Worm (Caenorhabditis elegans): ENCODE measurements around the gene srh-41.

Gene srh-41

DNA sequence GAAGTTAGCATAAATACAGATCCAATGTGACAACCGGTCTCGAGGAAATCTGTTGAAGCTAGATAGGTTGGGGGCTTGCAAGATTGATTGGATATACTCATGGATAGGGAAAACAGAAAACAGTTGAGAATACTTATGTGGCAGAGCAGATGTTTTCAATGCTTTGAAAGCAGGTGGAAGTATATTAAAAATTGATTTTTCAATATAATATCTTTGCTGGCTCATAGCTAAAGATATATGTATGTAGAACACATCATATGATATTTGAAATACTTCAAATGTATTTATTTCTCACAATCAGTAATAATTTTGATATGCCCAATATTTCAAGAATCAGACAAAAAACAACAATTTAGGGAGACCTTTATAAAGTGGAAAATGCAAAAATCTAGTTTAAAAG, at the start of gene srh-41:
srh-41 (minus strand) TSS at position 101 of the 400 bp plus-strand sequence.
- TF ChIP-seq ama-1 (optimal IDR thresholded peaks at IDR 0.05) (no peak), mab-5 (tag; optimal IDR thresholded peaks at IDR 0.05) (no peak), ceh-16 (tag; optimal IDR thresholded peaks at IDR 0.05) (no peak), egl-27 (tag; optimal IDR thresholded peaks at IDR 0.05) (no peak), gmeb-1 (tag; optimal IDR thresholded peaks at IDR 0.05) (no peak)

DNA sequence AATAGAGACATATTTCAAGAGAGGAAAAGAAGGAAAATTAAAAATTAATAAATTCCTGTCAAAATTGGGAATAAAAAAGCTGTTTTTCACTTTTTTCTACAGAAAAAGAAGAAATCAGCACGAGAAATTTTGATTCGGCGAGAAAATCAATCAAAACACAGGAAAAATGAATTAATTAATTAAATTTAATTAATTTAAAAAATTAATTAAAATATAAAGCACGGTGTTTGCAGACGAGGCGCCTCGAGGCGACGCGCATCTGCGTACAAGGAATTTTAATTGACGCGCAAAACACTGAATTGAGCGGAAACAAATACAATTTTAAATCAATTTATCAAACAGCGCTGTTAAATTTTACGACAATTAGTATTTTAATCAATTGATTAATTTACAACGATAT, 34.0 kb upstream of the srh-41 start:
- no peak for TF ChIP-seq alr-1 (tag; optimal IDR thresholded peaks at IDR 0.05)
- TF ChIP-seq nhr-11 (tag; optimal IDR thresholded peaks at IDR 0.05), result no peak
- no peak for TF ChIP-seq sma-9 (GFP tag; optimal IDR thresholded peaks at IDR 0.05)
- no peak for TF ChIP-seq sma-9 (tag; optimal IDR thresholded peaks at IDR 0.05)
- TF ChIP-seq nhr-10 (tag; optimal IDR thresholded peaks at IDR 0.05), result no peak
- TF ChIP-seq ztf-11 (tag; optimal IDR thresholded peaks at IDR 0.05), result no peak
- TF ChIP-seq zag-1 (tag; optimal IDR thresholded peaks at IDR 0.05), result no peak
- TF ChIP-seq peb-1 (tag; optimal IDR thresholded peaks at IDR 0.05), result no peak

DNA sequence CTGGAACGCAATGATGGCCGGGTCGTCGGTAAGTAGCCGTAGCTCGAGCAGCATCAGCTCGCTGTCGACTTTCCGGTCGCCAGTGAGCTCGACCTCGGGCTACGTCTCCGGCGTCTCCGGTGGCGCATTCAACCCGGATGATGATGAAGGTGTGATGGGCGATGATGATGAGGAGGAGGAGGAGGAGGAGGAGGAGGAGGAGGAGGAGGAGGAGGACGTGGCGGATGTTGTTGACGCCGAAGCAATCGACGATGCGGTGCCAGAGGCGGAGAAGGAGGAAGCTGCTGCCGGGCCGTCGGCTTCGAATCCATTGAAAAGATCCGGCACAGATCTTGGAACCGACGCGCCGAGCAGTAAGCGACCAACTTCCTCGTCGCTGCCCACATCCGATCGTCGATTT, 32.0 kb upstream of the srh-41 start:
- TF ChIP-seq ztf-4 (tag; optimal IDR thresholded peaks at IDR 0.05) (no peak), blmp-1 (tag; optimal IDR thresholded peaks at IDR 0.05; ENCODE audit: insufficient read depth) (no peak), mbf-1 (tag; optimal IDR thresholded peaks at IDR 0.05) (no peak), aly-2 (tag; optimal IDR thresholded peaks at IDR 0.05) (no peak), C34F6.9 (tag; optimal IDR thresholded peaks at IDR 0.05) (no peak), ztf-11 (tag; optimal IDR thresholded peaks at IDR 0.05) (no peak), sma-9 (GFP tag; optimal IDR thresholded peaks at IDR 0.05) (no peak), sma-9 (tag; optimal IDR thresholded peaks at IDR 0.05) (no peak), crh-2 (tag; optimal IDR thresholded peaks at IDR 0.05) (no peak), R02D3.7 (tag; optimal IDR thresholded peaks at IDR 0.05) (no peak), sma-3 (GFP tag; optimal IDR thresholded peaks at IDR 0.05) (no peak), lin-11 (tag; optimal IDR thresholded peaks at IDR 0.05) (no peak), ceh-16 (tag; optimal IDR thresholded peaks at IDR 0.05) (no peak), ceh-82 (tag; optimal IDR thresholded peaks at IDR 0.05) (no peak), unc-62 (GFP tag; optimal IDR thresholded peaks at IDR 0.05) (no peak), lin-13 (GFP tag; optimal IDR thresholded peaks at IDR 0.05) (no peak), lsy-2 (tag; optimal IDR thresholded peaks at IDR 0.05) (no peak), unc-39 (tag; optimal IDR thresholded peaks at IDR 0.05) (no peak), unc-55 (GFP tag; optimal IDR thresholded peaks at IDR 0.05) (no peak)

DNA sequence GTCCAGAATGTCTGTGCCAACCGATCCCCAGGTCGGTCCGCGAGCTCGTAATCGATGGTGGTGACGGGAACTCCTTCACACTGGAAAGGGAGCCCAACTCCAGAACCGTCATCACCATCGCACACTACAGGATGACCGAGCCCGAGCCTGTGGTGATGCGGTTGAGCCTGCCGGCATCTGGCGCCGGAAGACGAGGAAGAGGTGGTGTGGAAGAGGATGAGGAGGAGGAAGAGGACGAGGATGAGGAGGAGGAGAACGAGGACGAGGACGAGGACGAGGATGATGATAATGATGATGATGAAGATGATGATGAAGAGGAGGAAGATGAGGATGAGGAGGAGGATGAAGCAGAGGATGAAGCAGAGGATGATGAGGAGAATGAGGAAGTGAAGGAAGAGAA, 30.9 kb upstream of the srh-41 start, which contains the start of gene Y54G11A.14:
Y54G11A.14 (plus strand) TSS at position 132 of the 400 bp plus-strand sequence.
- no peak for TF ChIP-seq skn-1 (tag; optimal IDR thresholded peaks at IDR 0.05)

DNA sequence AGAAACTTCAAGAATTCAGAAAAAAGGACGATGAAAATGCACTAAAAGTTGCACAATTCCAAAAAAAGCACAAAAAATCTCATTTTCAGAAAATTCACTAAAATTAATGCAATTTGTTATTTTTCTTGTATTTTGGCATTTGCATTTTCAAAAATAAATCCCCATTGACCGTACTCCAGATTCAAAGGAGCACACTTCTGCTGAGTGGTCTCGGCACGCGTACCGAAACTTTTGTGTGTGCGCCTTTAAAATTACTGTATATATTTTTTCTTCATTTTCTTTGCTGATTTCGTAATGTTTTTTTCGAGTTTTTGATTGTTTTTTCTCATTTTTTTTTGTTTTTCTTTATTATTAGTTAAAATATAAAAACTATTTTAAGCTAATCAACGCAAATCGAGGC, 25.0 kb upstream of the srh-41 start:
- TF ChIP-seq lin-13 (GFP tag; optimal IDR thresholded peaks at IDR 0.05), result no peak
- no peak for TF ChIP-seq ZK546.5 (tag; optimal IDR thresholded peaks at IDR 0.05)
- no peak for TF ChIP-seq lsy-2 (tag; optimal IDR thresholded peaks at IDR 0.05)
- no peak for TF ChIP-seq C34F6.9 (tag; optimal IDR thresholded peaks at IDR 0.05)
- TF ChIP-seq ztf-4 (tag; optimal IDR thresholded peaks at IDR 0.05), result no peak
- no peak for TF ChIP-seq sma-3 (GFP tag; optimal IDR thresholded peaks at IDR 0.05)
- TF ChIP-seq alr-1 (tag; optimal IDR thresholded peaks at IDR 0.05), result no peak
- no peak for TF ChIP-seq ztf-1 (GFP tag; conservative IDR thresholded peaks at IDR 0.05)

DNA sequence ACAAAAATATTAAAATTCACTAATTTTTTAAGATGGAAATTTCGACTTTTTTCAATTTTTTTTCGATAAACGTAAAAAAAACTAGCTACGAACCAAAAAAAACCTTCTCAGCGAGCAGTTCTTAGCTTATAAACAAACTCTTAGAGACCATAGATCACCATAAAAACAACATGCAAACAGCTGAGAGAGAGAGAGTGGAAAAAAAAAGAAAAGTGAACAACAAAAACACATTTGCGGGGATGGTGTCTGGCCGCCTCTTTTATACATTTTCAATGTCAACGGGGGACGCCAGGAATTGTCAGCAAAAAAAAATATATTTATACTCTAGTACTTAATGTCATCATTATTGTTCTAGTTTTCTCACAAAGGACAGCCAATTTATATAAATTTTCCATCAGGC, 24.4 kb upstream of the srh-41 start:
- TF ChIP-seq egl-27 (tag; optimal IDR thresholded peaks at IDR 0.05), result no peak
- no peak for TF ChIP-seq F13H6.1 (tag; optimal IDR thresholded peaks at IDR 0.05)
- TF ChIP-seq blmp-1 (tag; optimal IDR thresholded peaks at IDR 0.05; ENCODE audit: insufficient read depth), result no peak
- TF ChIP-seq ceh-16 (tag; optimal IDR thresholded peaks at IDR 0.05), result no peak
